Fruit fly (Drosophila melanogaster) whole organism, embryonic: ENCODE data around the gene CG13113.

ENCODE experiments used
- B-H1 ChIP-seq: fragments of 200-800 bp; sonication (Bioruptor generic); IDR thresholded peaks from 3 replicates; pipeline ENCODE4 v1.3.6; 2022; ENCODE audit warnings: missing biosample characterization, missing genetic modification characterization
- B-H2 ChIP-seq: fragments of 200-800 bp; sonication (Bioruptor generic); optimal IDR thresholded peaks from 2 replicates; lab custom pipeline; 2018; ENCODE audit warnings: missing biosample characterization, mild to moderate bottlenecking, missing genetic modification characterization
- Bgb ChIP-seq: fragments of 200-800 bp; sonication (Bioruptor generic); IDR thresholded peaks from 2 replicates; pipeline ENCODE4 v1.3.6; 2022; ENCODE audit warnings: missing biosample characterization, missing genetic modification characterization; ENCODE audit not compliant: partially characterized antibody
- CG13287 ChIP-seq: fragments of 200-800 bp; sonication (Bioruptor generic); IDR thresholded peaks from 2 replicates; pipeline ENCODE4 v1.3.6; 2022; ENCODE audit warnings: missing biosample characterization, missing genetic modification characterization; ENCODE audit not compliant: partially characterized antibody
- CG14965 ChIP-seq: fragments of 200-800 bp; sonication (Bioruptor generic); optimal IDR thresholded peaks from 2 replicates; lab custom pipeline; 2016; ENCODE audit warnings: missing biosample characterization, missing genetic modification characterization, borderline replicate concordance
- CG16813 ChIP-seq: fragments of 200-800 bp; sonication (Bioruptor generic); IDR thresholded peaks from 3 replicates; pipeline ENCODE4 v1.3.6; 2022; ENCODE audit warnings: missing biosample characterization, missing genetic modification characterization; ENCODE audit not compliant: partially characterized antibody
- CG17829 ChIP-seq: fragments of 200-800 bp; optimal IDR thresholded peaks from 2 replicates; lab custom pipeline; 2019; ENCODE audit warnings: missing biosample characterization, mild to moderate bottlenecking, missing genetic modification characterization, moderate library complexity
- CG2116 ChIP-seq: fragments of 200-800 bp; sonication (Bioruptor generic); optimal IDR thresholded peaks from 3 replicates; lab custom pipeline; 2018; ENCODE audit warnings: missing biosample characterization, mild to moderate bottlenecking, missing genetic modification characterization
- CG2120 ChIP-seq: fragments of 200-800 bp; sonication (Bioruptor generic); optimal IDR thresholded peaks from 3 replicates; lab custom pipeline; 2016; ENCODE audit warnings: missing biosample characterization, missing genetic modification characterization
- CG2202 ChIP-seq: fragments of 200-800 bp; sonication (Bioruptor generic); optimal IDR thresholded peaks from 2 replicates; lab custom pipeline; 2018; ENCODE audit warnings: missing biosample characterization, mild to moderate bottlenecking, missing genetic modification characterization
- CG2712 ChIP-seq: fragments of 200-800 bp; optimal IDR thresholded peaks from 3 replicates; lab custom pipeline; 2019; ENCODE audit warnings: missing biosample characterization, mild to moderate bottlenecking, missing genetic modification characterization, moderate library complexity
- CG33213 ChIP-seq: fragments of 200-800 bp; sonication (Bioruptor generic); optimal IDR thresholded peaks from 3 replicates; lab custom pipeline; 2016; ENCODE audit warnings: missing biosample characterization, missing genetic modification characterization
- CG4730 ChIP-seq: fragments of 200-800 bp; sonication (Bioruptor generic); IDR thresholded peaks from 2 replicates; pipeline ENCODE4 v1.3.6; 2022; ENCODE audit warnings: missing biosample characterization, missing genetic modification characterization
- CG6175 ChIP-seq: fragments of 200-800 bp; sonication (Bioruptor generic); IDR thresholded peaks from 3 replicates; pipeline ENCODE4 v1.3.6; 2022; ENCODE audit warnings: missing biosample characterization, missing genetic modification characterization
- CG6765 ChIP-seq: fragments of 200-800 bp; sonication (Bioruptor generic); optimal IDR thresholded peaks from 3 replicates; lab custom pipeline; 2017; ENCODE audit warnings: missing biosample characterization, mild to moderate bottlenecking, missing genetic modification characterization
- CG7839 ChIP-seq: fragments of 200-800 bp; sonication (Bioruptor generic); optimal IDR thresholded peaks from 3 replicates; lab custom pipeline; 2018; ENCODE audit warnings: missing biosample characterization, mild to moderate bottlenecking, missing genetic modification characterization, moderate library complexity
- CG9727 ChIP-seq: fragments of 200-800 bp; sonication (Bioruptor generic); optimal IDR thresholded peaks from 3 replicates; lab custom pipeline; 2017; ENCODE audit warnings: missing biosample characterization, mild to moderate bottlenecking, missing genetic modification characterization
- Chrac-16 ChIP-seq: fragments of 200-800 bp; sonication (Bioruptor generic); optimal IDR thresholded peaks from 3 replicates; lab custom pipeline; 2016; ENCODE audit warnings: missing biosample characterization, missing genetic modification characterization
- Dfd ChIP-seq, 2 experiments: fragments of >200 bp; optimal IDR thresholded peaks; 2 replicates each; lab custom pipeline; 2017; ENCODE audit warnings: missing biosample characterization in 2 of 2, missing genetic modification characterization in 2 of 2
- Gug ChIP-seq: fragments of 200-800 bp; sonication (Bioruptor generic); IDR thresholded peaks from 4 replicates; pipeline ENCODE4 v1.3.6; 2022; ENCODE audit warnings: missing biosample characterization, missing genetic modification characterization
- Hmr ChIP-seq: fragments of 200-800 bp; sonication (Bioruptor generic); optimal IDR thresholded peaks from 3 replicates; lab custom pipeline; 2017; ENCODE audit warnings: mild to moderate bottlenecking, missing biosample characterization, missing genetic modification reagents, missing genetic modification characterization
- Med ChIP-seq: fragments of 200-800 bp; sonication (Bioruptor generic); peaks from one replicate; lab custom pipeline; 2016; ENCODE audit warnings: missing biosample characterization, missing genetic modification characterization, mild to moderate bottlenecking, inconsistent platforms, moderate library complexity
- Mrtf ChIP-seq: fragments of 200-800 bp; sonication (Bioruptor generic); IDR thresholded peaks from 3 replicates; pipeline ENCODE4 v1.3.6; 2022; ENCODE audit warnings: missing biosample characterization, missing genetic modification characterization
- Nf-YB ChIP-seq: fragments of 200-800 bp; sonication (Bioruptor generic); optimal IDR thresholded peaks from 3 replicates; lab custom pipeline; 2019; ENCODE audit warnings: missing biosample characterization, mild to moderate bottlenecking, missing genetic modification characterization, moderate library complexity
- Oaz ChIP-seq: fragments of 200-800 bp; sonication (Bioruptor generic); IDR thresholded peaks from 2 replicates; pipeline ENCODE4 v1.3.6; 2022; ENCODE audit warnings: missing biosample characterization, missing genetic modification characterization
- PHDP ChIP-seq: fragments of 200-800 bp; sonication (Bioruptor generic); optimal IDR thresholded peaks from 3 replicates; lab custom pipeline; 2018; ENCODE audit warnings: missing biosample characterization, mild to moderate bottlenecking, missing genetic modification characterization, moderate library complexity
- Stat92E ChIP-seq, 3 experiments: fragments of >200 bp in 2 of 3; fragments of 200-800 bp in 1 of 3; sonication (Bioruptor generic) in 1 of 3; optimal IDR thresholded peaks; 2 replicates each; lab custom pipeline; 2017 to 2019; ENCODE audit warnings: missing biosample characterization in 3 of 3, missing genetic modification characterization in 3 of 3, mild to moderate bottlenecking in 1 of 3, moderate library complexity in 1 of 3
- cas ChIP-seq: fragments of 200-800 bp; sonication (Bioruptor generic); IDR thresholded peaks from 2 replicates; pipeline ENCODE4 v1.3.6; 2022; ENCODE audit warnings: missing biosample characterization, missing genetic modification characterization
- dati ChIP-seq: fragments of 200-800 bp; sonication (Bioruptor generic); IDR thresholded peaks from 2 replicates; pipeline ENCODE4 v1.3.6; 2022; ENCODE audit warnings: missing biosample characterization, missing genetic modification characterization
- eve ChIP-seq, 2 experiments: fragments of >200 bp; optimal IDR thresholded peaks; 2 replicates each; lab custom pipeline; 2017; ENCODE audit warnings: missing biosample characterization in 2 of 2, missing genetic modification characterization in 2 of 2
- gem ChIP-seq: fragments of 200-800 bp; sonication (Bioruptor generic); optimal IDR thresholded peaks from 2 replicates; lab custom pipeline; 2019; ENCODE audit warnings: missing biosample characterization, mild to moderate bottlenecking, missing genetic modification characterization, moderate library complexity
- gfzf ChIP-seq: fragments of 200-800 bp; sonication (Bioruptor generic); optimal IDR thresholded peaks from 2 replicates; lab custom pipeline; 2016; ENCODE audit warnings: missing biosample characterization, mild to moderate bottlenecking, missing genetic modification characterization, moderate library complexity
- her ChIP-seq: fragments of 200-800 bp; sonication (Bioruptor generic); optimal IDR thresholded peaks from 2 replicates; lab custom pipeline; 2016; ENCODE audit warnings: missing biosample characterization, missing genetic modification characterization
- jigr1 ChIP-seq: fragments of 200-800 bp; sonication (Bioruptor generic); IDR thresholded peaks from 3 replicates; pipeline ENCODE4 v1.3.6; 2022; ENCODE audit warnings: missing biosample characterization, missing genetic modification characterization
- ken ChIP-seq: fragments of 200-800 bp; sonication (Bioruptor generic); IDR thresholded peaks from 3 replicates; pipeline ENCODE4 v1.3.6; 2022; ENCODE audit warnings: missing biosample characterization, missing genetic modification characterization
- kni ChIP-seq: fragments of 200-800 bp; sonication (Bioruptor generic); optimal IDR thresholded peaks from 3 replicates; lab custom pipeline; 2017; ENCODE audit warnings: mild to moderate bottlenecking, missing biosample characterization, missing genetic modification reagents, missing genetic modification characterization
- lilli ChIP-seq: fragments of 200-800 bp; sonication (Bioruptor generic); optimal IDR thresholded peaks from 3 replicates; lab custom pipeline; 2016; ENCODE audit warnings: missing biosample characterization, missing genetic modification characterization
- luna ChIP-seq: fragments of 200-800 bp; sonication (Bioruptor generic); optimal IDR thresholded peaks from 2 replicates; lab custom pipeline; 2016; ENCODE audit warnings: missing biosample characterization, missing genetic modification characterization
- otp ChIP-seq: fragments of 200-800 bp; sonication (Bioruptor generic); IDR thresholded peaks from 3 replicates; pipeline ENCODE4, ENCODE4 v1.3.6; 2022; ENCODE audit warnings: missing biosample characterization, missing genetic modification characterization
- pita ChIP-seq: fragments of 200-800 bp; sonication (Bioruptor generic); optimal IDR thresholded peaks from 2 replicates; lab custom pipeline; 2017; ENCODE audit warnings: missing biosample characterization, mild to moderate bottlenecking, missing genetic modification characterization
- ro ChIP-seq: fragments of 200-800 bp; sonication (Bioruptor generic); IDR thresholded peaks from 2 replicates; pipeline ENCODE4 v1.3.6; 2022; ENCODE audit warnings: missing biosample characterization, missing genetic modification characterization
- sd ChIP-seq: fragments of 200-800 bp; sonication (Bioruptor generic); optimal IDR thresholded peaks from 3 replicates; lab custom pipeline; 2018; ENCODE audit warnings: missing biosample characterization, mild to moderate bottlenecking, missing genetic modification characterization, moderate library complexity
- seq ChIP-seq: fragments of 200-800 bp; sonication (Bioruptor generic); IDR thresholded peaks from 2 replicates; pipeline ENCODE4 v1.3.6; 2022; ENCODE audit warnings: missing biosample characterization, missing genetic modification characterization
- shn ChIP-seq: fragments of 200-800 bp; sonication (Bioruptor generic); optimal IDR thresholded peaks from 3 replicates; lab custom pipeline; 2016; ENCODE audit warnings: missing biosample characterization, missing genetic modification characterization
- sima ChIP-seq: fragments of 200-800 bp; sonication (Bioruptor generic); optimal IDR thresholded peaks from 2 replicates; lab custom pipeline; 2016; ENCODE audit warnings: missing biosample characterization, missing genetic modification characterization
- sr ChIP-seq: fragments of 200-800 bp; sonication (Bioruptor generic); IDR thresholded peaks from 3 replicates; pipeline ENCODE4 v1.3.6; 2022; ENCODE audit warnings: missing biosample characterization, missing genetic modification characterization
- trh ChIP-seq: fragments of 200-800 bp; sonication (Bioruptor generic); optimal IDR thresholded peaks from 2 replicates; lab custom pipeline; 2016; ENCODE audit warnings: missing biosample characterization, missing genetic modification characterization
- vnd ChIP-seq: fragments of 200-800 bp; sonication (Bioruptor generic); IDR thresholded peaks from 3 replicates; pipeline ENCODE4 v1.3.6; 2022; ENCODE audit warnings: missing biosample characterization, missing genetic modification characterization; ENCODE audit not compliant: partially characterized antibody
- wor ChIP-seq: fragments of 200-800 bp; sonication (Bioruptor generic); IDR thresholded peaks from 2 replicates; pipeline ENCODE4 v1.3.6; 2022; ENCODE audit warnings: missing biosample characterization, missing genetic modification characterization

The CG13113 gene

dm6 chr2L:9568360-9569088 is 24.6 kb downstream of the CG13113 start, which contains the start of gene brwl (continued):
- peak; percentile 85; the same call in 2 of the 3 replicates for TF ChIP-seq sr (GFP tag; lab: Robert Waterston, UW)
- peak; percentile 99 for TF ChIP-seq CG2712 (tag; lab: Kevin White, UChicago)
- TF ChIP-seq gfzf = peak; percentile 24
- 0 out of 3 replicates have a peak, but pooled peaks have one; percentile 29 for TF ChIP-seq CG16813 (GFP tag; lab: Robert Waterston, UW)
- peak; percentile 98 for TF ChIP-seq B-H2
- TF ChIP-seq trh (GFP tag; lab: Kevin White, UChicago) = peak; percentile 97
- TF ChIP-seq CG2120 = peak; percentile 99
- TF ChIP-seq CG6175 (GFP tag; lab: Robert Waterston, UW) = peak; percentile 94
- peak; percentile 98 for TF ChIP-seq seq (GFP tag; lab: Robert Waterston, UW)
- TF ChIP-seq Hmr (GFP tag; lab: Kevin White, UChicago) = peak; percentile 99
- peak; percentile 96 for TF ChIP-seq otp (GFP tag; lab: Robert Waterston, UW)
- peak; percentile 90 for TF ChIP-seq CG2116 (GFP tag; lab: Kevin White, UChicago)
- TF ChIP-seq CG17829 (tag; lab: Kevin White, UChicago) = peak; percentile 99
- TF ChIP-seq PHDP (tag; lab: Kevin White, UChicago) = peak; percentile 99
- peak; percentile 96 for TF ChIP-seq ken
- TF ChIP-seq luna (GFP tag; lab: Kevin White, UChicago) = peak; percentile 93
- TF ChIP-seq eve (GFP tag; optimal IDR thresholded peaks at IDR 0.05; lab: Kevin White, UChicago) = peak; percentile 94 to 99
- peak; percentile 100 for TF ChIP-seq gem (tag; lab: Kevin White, UChicago)
- TF ChIP-seq Gug = peak; percentile 95
- TF ChIP-seq CG7839 (tag; lab: Kevin White, UChicago) = peak; percentile 99
- TF ChIP-seq Stat92E (GFP tag; optimal IDR thresholded peaks at IDR 0.05; lab: Kevin White, UChicago) = peak in 1 of 3 experiments; percentile 97
- TF ChIP-seq sima (GFP tag; lab: Kevin White, UChicago) = peak; percentile 95
- peak; percentile 84 for TF ChIP-seq CG14965 (GFP tag; lab: Kevin White, UChicago)
- TF ChIP-seq Nf-YB (GFP tag; lab: Kevin White, UChicago) = peak; percentile 90
- peak; percentile 100 for TF ChIP-seq CG9727 (GFP tag; lab: Kevin White, UChicago)
- TF ChIP-seq dati (GFP tag; lab: Robert Waterston, UW) = peak; percentile 86
- peak; percentile 42 for TF ChIP-seq Bgb (GFP tag; lab: Robert Waterston, UW)
- TF ChIP-seq CG2202 (tag; lab: Kevin White, UChicago) = peak; percentile 97
- peak; percentile 98 for TF ChIP-seq B-H1 (GFP tag; lab: Robert Waterston, UW)
- peak; percentile 97 for TF ChIP-seq CG33213 (GFP tag; lab: Kevin White, UChicago)
- TF ChIP-seq CG13287 (GFP tag; lab: Robert Waterston, UW) = peak; percentile 51; the same call in 1 of the 2 replicates
- TF ChIP-seq jigr1 = peak; percentile 98
- peak; percentile 94 for TF ChIP-seq ro (GFP tag; lab: Robert Waterston, UW)
- peak; percentile 95 for TF ChIP-seq kni (GFP tag; lab: Kevin White, UChicago)
- peak; percentile 98 for TF ChIP-seq Mrtf (GFP tag; lab: Robert Waterston, UW)
- TF ChIP-seq shn (GFP tag; lab: Kevin White, UChicago) = peak; percentile 96
- TF ChIP-seq CG6765 (GFP tag; lab: Kevin White, UChicago) = peak; percentile 98
- TF ChIP-seq CG4730 (GFP tag; lab: Robert Waterston, UW) = peak; percentile 98
- TF ChIP-seq Med (GFP tag; lab: Kevin White, UChicago) = peak; percentile 100
- TF ChIP-seq Dfd (GFP tag; optimal IDR thresholded peaks at IDR 0.05; lab: Kevin White, UChicago) = peak in 1 of 2 experiments; percentile 80
- TF ChIP-seq wor = peak; percentile 98
- TF ChIP-seq sd (tag; lab: Kevin White, UChicago) = peak; percentile 95
- no peak for TF ChIP-seq pita (GFP tag; lab: Kevin White, UChicago)
- TF ChIP-seq her (GFP tag; lab: Kevin White, UChicago) = peak; percentile 93
- no peak for TF ChIP-seq vnd
- peak; percentile 99 for TF ChIP-seq lilli
- peak; percentile 95 for TF ChIP-seq cas (GFP tag; lab: Robert Waterston, UW)
- peak; percentile 96 for TF ChIP-seq Oaz (GFP tag; lab: Robert Waterston, UW)
- peak; percentile 99 for TF ChIP-seq Chrac-16 (GFP tag; lab: Kevin White, UChicago)
